Fruit fly (Drosophila melanogaster) whole organism, embryonic: Measurements from ENCODE around the gene siz.

Experiments used
- CG10274 ChIP-seq: fragments of 200-800 bp; sonication (Bioruptor generic); optimal IDR thresholded peaks from 3 replicates; lab custom pipeline; 2017; ENCODE audit warnings: missing biosample characterization, mild to moderate bottlenecking, missing genetic modification characterization
- CG10462 ChIP-seq: fragments of 200-800 bp; sonication (Bioruptor generic); optimal IDR thresholded peaks from 2 replicates; lab custom pipeline; 2016; ENCODE audit warnings: missing biosample characterization, missing genetic modification characterization
- CG10543 ChIP-seq: fragments of 200-800 bp; sonication (Bioruptor generic); optimal IDR thresholded peaks from 3 replicates; lab custom pipeline; 2017; ENCODE audit warnings: missing biosample characterization, mild to moderate bottlenecking, missing genetic modification characterization, moderate library complexity
- CG11085 ChIP-seq: fragments of 200-800 bp; sonication (Bioruptor generic); IDR thresholded peaks from 2 replicates; pipeline ENCODE4 v1.3.6; 2022; ENCODE audit warnings: missing biosample characterization, missing genetic modification characterization
- CG11456 ChIP-seq: fragments of 200-800 bp; sonication (Bioruptor generic); IDR thresholded peaks from 3 replicates; pipeline ENCODE4 v1.3.6; 2022; ENCODE audit warnings: missing biosample characterization, missing genetic modification characterization
- CG12104 ChIP-seq: fragments of 200-800 bp; sonication (Bioruptor generic); optimal IDR thresholded peaks from 3 replicates; lab custom pipeline; 2016; ENCODE audit warnings: missing biosample characterization, missing genetic modification characterization
- CG12299 ChIP-seq: fragments of 200-800 bp; sonication (Bioruptor generic); optimal IDR thresholded peaks from 2 replicates; lab custom pipeline; 2018; ENCODE audit warnings: missing biosample characterization, mild to moderate bottlenecking, missing genetic modification characterization
- CG12659 ChIP-seq: fragments of 200-800 bp; sonication (Bioruptor generic); optimal IDR thresholded peaks from 3 replicates; lab custom pipeline; 2017; ENCODE audit warnings: mild to moderate bottlenecking, missing biosample characterization, missing genetic modification reagents, missing genetic modification characterization
- CG14965 ChIP-seq: fragments of 200-800 bp; sonication (Bioruptor generic); optimal IDR thresholded peaks from 2 replicates; lab custom pipeline; 2016; ENCODE audit warnings: missing biosample characterization, missing genetic modification characterization, borderline replicate concordance
- CG1647 ChIP-seq: fragments of 200-800 bp; sonication (Bioruptor generic); optimal IDR thresholded peaks from 3 replicates; lab custom pipeline; 2016; ENCODE audit warnings: missing biosample characterization, missing genetic modification characterization
- CG17361 ChIP-seq: fragments of 200-800 bp; sonication (Bioruptor generic); IDR thresholded peaks from 3 replicates; pipeline ENCODE4 v1.3.6; 2022; ENCODE audit warnings: missing biosample characterization, missing genetic modification characterization
- CG18476 ChIP-seq: fragments of 200-800 bp; sonication (Bioruptor generic); optimal IDR thresholded peaks from 2 replicates; lab custom pipeline; 2016; ENCODE audit warnings: missing biosample characterization, mild to moderate bottlenecking, missing genetic modification characterization
- CG18764 ChIP-seq: fragments of 200-800 bp; sonication (Bioruptor generic); optimal IDR thresholded peaks from 3 replicates; lab custom pipeline; 2016; ENCODE audit warnings: missing biosample characterization, missing genetic modification characterization
- CG2712 ChIP-seq: fragments of 200-800 bp; optimal IDR thresholded peaks from 3 replicates; lab custom pipeline; 2019; ENCODE audit warnings: missing biosample characterization, mild to moderate bottlenecking, missing genetic modification characterization, moderate library complexity
- CG30020 ChIP-seq: fragments of 200-800 bp; optimal IDR thresholded peaks from 2 replicates; lab custom pipeline; 2019; ENCODE audit warnings: missing biosample characterization, mild to moderate bottlenecking, missing genetic modification characterization, moderate library complexity
- CG34422 ChIP-seq: fragments of 200-800 bp; sonication (Bioruptor generic); IDR thresholded peaks from 3 replicates; pipeline ENCODE4 v1.3.6; 2022; ENCODE audit warnings: missing biosample characterization, missing genetic modification characterization
- CG4707 ChIP-seq: fragments of 200-800 bp; sonication (Bioruptor generic); optimal IDR thresholded peaks from 2 replicates; lab custom pipeline; 2018; ENCODE audit warnings: missing biosample characterization, mild to moderate bottlenecking, missing genetic modification characterization, moderate library complexity
- CG4820 ChIP-seq: fragments of 200-800 bp; sonication (Bioruptor generic); optimal IDR thresholded peaks from 3 replicates; lab custom pipeline; 2016; ENCODE audit warnings: missing biosample characterization, missing genetic modification characterization
- CG6272 ChIP-seq: fragments of 200-800 bp; sonication (Bioruptor generic); IDR thresholded peaks from 2 replicates; pipeline ENCODE4 v1.3.6; 2022; ENCODE audit warnings: missing biosample characterization, missing genetic modification characterization
- CG6654 ChIP-seq: fragments of 200-800 bp; sonication (Bioruptor generic); optimal IDR thresholded peaks from 2 replicates; lab custom pipeline; 2017; ENCODE audit warnings: missing biosample characterization, mild to moderate bottlenecking, missing genetic modification characterization
- CG7271 ChIP-seq: fragments of 200-800 bp; sonication (Bioruptor generic); optimal IDR thresholded peaks from 2 replicates; lab custom pipeline; 2018; ENCODE audit warnings: missing biosample characterization, mild to moderate bottlenecking, missing genetic modification characterization, moderate library complexity
- CG7556 ChIP-seq: fragments of 200-800 bp; sonication (Bioruptor generic); optimal IDR thresholded peaks from 2 replicates; lab custom pipeline; 2017; ENCODE audit warnings: missing biosample characterization, mild to moderate bottlenecking, missing genetic modification characterization
- CG7745 ChIP-seq: fragments of 200-800 bp; sonication (Bioruptor generic); optimal IDR thresholded peaks from 2 replicates; lab custom pipeline; 2018; ENCODE audit warnings: missing biosample characterization, mild to moderate bottlenecking, missing genetic modification characterization, moderate library complexity
- CG7928 ChIP-seq: fragments of 200-800 bp; sonication (Bioruptor generic); optimal IDR thresholded peaks from 2 replicates; lab custom pipeline; 2017; ENCODE audit warnings: missing biosample characterization, mild to moderate bottlenecking, missing genetic modification characterization
- CG8359 ChIP-seq: fragments of 200-800 bp; sonication (Bioruptor generic); optimal IDR thresholded peaks from 2 replicates; lab custom pipeline; 2017; ENCODE audit warnings: missing biosample characterization, mild to moderate bottlenecking, missing genetic modification characterization, borderline replicate concordance
- CG8388 ChIP-seq: fragments of 200-800 bp; sonication (Bioruptor generic); optimal IDR thresholded peaks from 2 replicates; lab custom pipeline; 2019; ENCODE audit warnings: missing biosample characterization, mild to moderate bottlenecking, missing genetic modification characterization, moderate library complexity
- CTCF ChIP-seq: fragments of 200-800 bp; sonication (Bioruptor generic); optimal IDR thresholded peaks from 2 replicates; lab custom pipeline; 2017; ENCODE audit warnings: missing biosample characterization, mild to moderate bottlenecking, missing genetic modification characterization, moderate library complexity
- D ChIP-seq, 2 experiments: fragments of 200-800 bp in 1 of 2; fragments of >200 bp in 1 of 2; sonication (Bioruptor generic) in 1 of 2; optimal IDR thresholded peaks; 2 replicates in 1 of 2; 3 replicates in 1 of 2; lab custom pipeline; 2017; ENCODE audit warnings: mild to moderate bottlenecking in 1 of 2, missing biosample characterization in 1 of 2, missing genetic modification characterization in 1 of 2, missing genetic modification reagents in 1 of 2
- Hey ChIP-seq: fragments of 200-800 bp; sonication (Bioruptor generic); optimal IDR thresholded peaks from 3 replicates; lab custom pipeline; 2018; ENCODE audit warnings: missing biosample characterization, mild to moderate bottlenecking, missing genetic modification characterization
- PHDP ChIP-seq: fragments of 200-800 bp; sonication (Bioruptor generic); optimal IDR thresholded peaks from 3 replicates; lab custom pipeline; 2018; ENCODE audit warnings: missing biosample characterization, mild to moderate bottlenecking, missing genetic modification characterization, moderate library complexity
- Sin3A ChIP-seq: fragments of >200 bp; optimal IDR thresholded peaks from 2 replicates; lab custom pipeline; 2018
- aop ChIP-seq: fragments of 200-800 bp; sonication (Bioruptor generic); IDR thresholded peaks from 2 replicates; pipeline ENCODE4 v1.3.6; 2022; ENCODE audit warnings: missing biosample characterization, missing genetic modification characterization
- cato ChIP-seq: fragments of 200-800 bp; sonication (Bioruptor generic); optimal IDR thresholded peaks from 2 replicates; lab custom pipeline; 2016; ENCODE audit warnings: missing biosample characterization, missing genetic modification characterization, borderline replicate concordance
- chinmo ChIP-seq: fragments of 200-800 bp; sonication (Bioruptor generic); IDR thresholded peaks from 4 replicates; pipeline ENCODE4 v1.3.6; 2022; ENCODE audit warnings: missing biosample characterization, missing genetic modification characterization; ENCODE audit not compliant: partially characterized antibody
- grau ChIP-seq: fragments of 200-800 bp; optimal IDR thresholded peaks from 3 replicates; lab custom pipeline; 2019; ENCODE audit warnings: missing biosample characterization, mild to moderate bottlenecking, missing genetic modification characterization, moderate library complexity
- inv ChIP-seq: fragments of 200-800 bp; sonication (Bioruptor generic); IDR thresholded peaks from 2 replicates; pipeline ENCODE4 v1.3.6; 2022; ENCODE audit warnings: missing biosample characterization, missing genetic modification characterization; ENCODE audit not compliant: partially characterized antibody
- prd ChIP-seq, 3 experiments: fragments of >200 bp in 2 of 3; fragments of 200-800 bp in 1 of 3; sonication (Bioruptor generic) in 1 of 3; optimal IDR thresholded peaks in 2 of 3; IDR thresholded peaks in 1 of 3; 2 replicates in 2 of 3; 3 replicates in 1 of 3; pipeline versions ENCODE4 v1.3.6 to Lab custom; 2017 to 2022; ENCODE audit warnings: missing biosample characterization in 1 of 3, missing genetic modification characterization in 1 of 3
- ranshi ChIP-seq: fragments of 200-800 bp; sonication (Bioruptor generic); IDR thresholded peaks from 2 replicates; pipeline ENCODE4 v1.3.6; 2022; ENCODE audit warnings: missing biosample characterization, missing genetic modification characterization
- tio ChIP-seq: fragments of 200-800 bp; sonication (Bioruptor generic); optimal IDR thresholded peaks from 2 replicates; lab custom pipeline; 2017; ENCODE audit warnings: missing biosample characterization, missing genetic modification characterization, inconsistent platforms
- twi ChIP-seq: fragments of 200-800 bp; optimal IDR thresholded peaks from 2 replicates; lab custom pipeline; 2019; ENCODE audit warnings: missing biosample characterization, mild to moderate bottlenecking, missing genetic modification characterization, moderate library complexity
- usp ChIP-seq: fragments of >200 bp; optimal IDR thresholded peaks from 2 replicates; lab custom pipeline; 2017; ENCODE audit warnings: missing biosample characterization, missing genetic modification characterization

The siz gene

DNA sequence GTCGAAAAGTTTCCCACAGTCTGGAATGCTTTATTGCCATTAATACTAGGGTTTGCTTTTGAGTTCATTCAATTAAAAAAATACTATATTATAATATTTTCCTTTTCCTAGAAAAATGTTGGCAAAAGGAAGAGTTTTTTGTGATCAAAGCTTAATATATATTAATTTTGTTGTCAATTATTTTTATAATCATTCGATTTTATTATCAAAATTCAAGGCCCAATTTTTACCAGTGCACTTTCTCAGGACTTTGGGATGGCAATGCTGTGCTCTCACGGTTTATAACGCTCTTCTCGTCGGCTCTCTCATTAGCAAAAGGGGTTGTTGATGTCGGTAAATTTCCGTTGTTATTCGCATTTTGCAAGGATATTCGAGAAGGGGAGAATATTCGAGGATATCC, 12.7 kb downstream of the siz start (continued):
- TF ChIP-seq Hey (tag; lab: Kevin White, UChicago) (no peak), CG8359 (GFP tag; lab: Kevin White, UChicago) (no peak), CG17361 (GFP tag; lab: Robert Waterston, UW) (0 out of 3 replicates have a peak, but pooled peaks have one; percentile 23), CG10274 (GFP tag; lab: Kevin White, UChicago) (no peak), tio (GFP tag; lab: Kevin White, UChicago) (no peak), CG1647 (GFP tag; lab: Kevin White, UChicago) (no peak), usp (no peak), inv (no peak), D (optimal IDR thresholded peaks at IDR 0.05; lab: Kevin White, UChicago) (no peak), D (GFP tag; optimal IDR thresholded peaks at IDR 0.05; lab: Kevin White, UChicago) (peak; percentile 1), cato (GFP tag; lab: Kevin White, UChicago) (no peak), CG11456 (GFP tag; lab: Robert Waterston, UW) (no peak), Sin3A (lab: Kevin White, UChicago) (no peak), twi (tag; lab: Kevin White, UChicago) (no peak), CG34422 (GFP tag; lab: Robert Waterston, UW) (peak; percentile 49; the same call in 2 of the 3 replicates), CG30020 (tag; lab: Kevin White, UChicago) (no peak), CG18764 (GFP tag; lab: Kevin White, UChicago) (peak; percentile 8), aop (GFP tag; lab: Robert Waterston, UW) (no peak), prd (optimal IDR thresholded peaks at IDR 0.05; lab: Kevin White, UChicago) (no peak), prd (GFP tag; IDR thresholded peaks at IDR 0.05; lab: Robert Waterston, UW) (peak; percentile 44; the same call in 1 of the 3 replicates), CG10543 (no peak), CG6654 (GFP tag; lab: Kevin White, UChicago) (no peak), CG7556 (GFP tag; lab: Kevin White, UChicago) (peak; percentile 46), CG8388 (peak; percentile 63), CTCF (GFP tag; lab: Kevin White, UChicago) (no peak), CG2712 (tag; lab: Kevin White, UChicago) (peak; percentile 77), CG12659 (GFP tag; lab: Kevin White, UChicago) (no peak), CG6272 (GFP tag; lab: Robert Waterston, UW) (no peak), CG14965 (GFP tag; lab: Kevin White, UChicago) (no peak), CG12299 (no peak), CG11085 (GFP tag; lab: Robert Waterston, UW) (no peak), grau (tag; lab: Kevin White, UChicago) (peak; percentile 52), CG18476 (GFP tag; lab: Kevin White, UChicago) (peak; percentile 42), CG7271 (no peak), CG7928 (GFP tag; lab: Kevin White, UChicago) (no peak), CG7745 (no peak), CG4707 (peak; percentile 2), chinmo (no peak), CG10462 (GFP tag; lab: Kevin White, UChicago) (peak; percentile 14), PHDP (tag; lab: Kevin White, UChicago) (peak; percentile 53), ranshi (GFP tag; lab: Robert Waterston, UW) (no peak), CG4820 (no peak), CG12104 (GFP tag; lab: Kevin White, UChicago) (no peak)
